Fruit fly (Drosophila melanogaster): ENCODE results near the gene CG42831.

dm6 chr3L:10773585-10773984 is 41.0 kb upstream of the CG42831 start:
- TF ChIP-seq CG13204 (GFP tag; optimal IDR thresholded peaks at IDR 0.05) (no peak), fd96Ca (GFP tag; IDR thresholded peaks at IDR 0.05) (no peak), Pif1A (GFP tag; optimal IDR thresholded peaks at IDR 0.05) (no peak)

Measured in whole organism, pupa.